Fruit fly (Drosophila melanogaster): ENCODE results near the gene CG42526.

CG42526 gene

dm6 chr3L:9447239-9447777, 12.1 kb upstream of the CG42526 start (continued):
- peak; percentile 59 for TF ChIP-seq pros (GFP tag; optimal IDR thresholded peaks at IDR 0.05)
- TF ChIP-seq CG33557 (GFP tag; optimal IDR thresholded peaks at IDR 0.05): no peak
- TF ChIP-seq Hand (GFP tag; optimal IDR thresholded peaks at IDR 0.05): no peak
- TF ChIP-seq sug (tag; optimal IDR thresholded peaks at IDR 0.05): peak; percentile 49
- peak; percentile 24 for TF ChIP-seq abd-A (tag; optimal IDR thresholded peaks at IDR 0.05)
- no peak for TF ChIP-seq ind (GFP tag; optimal IDR thresholded peaks at IDR 0.05)
- TF ChIP-seq pita (GFP tag; optimal IDR thresholded peaks at IDR 0.05): no peak
- TF ChIP-seq CG34376 (GFP tag; optimal IDR thresholded peaks at IDR 0.05): peak; percentile 79
- TF ChIP-seq caup (GFP tag; optimal IDR thresholded peaks at IDR 0.05; ENCODE audit: severe bottlenecking): peak; percentile 36
- TF ChIP-seq Dad (GFP tag; optimal IDR thresholded peaks at IDR 0.05): no peak
- TF ChIP-seq NK7.1 (GFP tag; optimal IDR thresholded peaks at IDR 0.05): no peak
- TF ChIP-seq MESR4 (GFP tag; optimal IDR thresholded peaks at IDR 0.05): peak; percentile 20
- peak; percentile 84 for TF ChIP-seq CG10959 (GFP tag; IDR thresholded peaks at IDR 0.05)
- TF ChIP-seq Drgx (GFP tag; IDR thresholded peaks at IDR 0.05): no peak
- peak; percentile 97 for TF ChIP-seq CG10431 (GFP tag; optimal IDR thresholded peaks at IDR 0.05)
- TF ChIP-seq D (optimal IDR thresholded peaks at IDR 0.05): peak; percentile 89
- no peak for TF ChIP-seq D (GFP tag; optimal IDR thresholded peaks at IDR 0.05)
- no peak for TF ChIP-seq CG6272 (GFP tag; IDR thresholded peaks at IDR 0.05)
- peak; percentile 55; the same call in 1 of the 2 replicates for TF ChIP-seq vvl (GFP tag; IDR thresholded peaks at IDR 0.05)
- no peak for TF ChIP-seq kni (GFP tag; optimal IDR thresholded peaks at IDR 0.05)
- peak; percentile 56; the same call in 1 of the 2 replicates for TF ChIP-seq crol (GFP tag; IDR thresholded peaks at IDR 0.05)
- peak; percentile 23 for TF ChIP-seq cad (GFP tag; optimal IDR thresholded peaks at IDR 0.05)
- TF ChIP-seq Scr (GFP tag; IDR thresholded peaks at IDR 0.05; ENCODE audit: partially characterized antibody): 0 out of 2 replicates have a peak, but pooled peaks have one; percentile 12
- TF ChIP-seq CG4360 (GFP tag; IDR thresholded peaks at IDR 0.05): peak; percentile 85
- peak; percentile 45 for TF ChIP-seq gro (GFP tag; optimal IDR thresholded peaks at IDR 0.05)
- TF ChIP-seq CG8290 (GFP tag; optimal IDR thresholded peaks at IDR 0.05): no peak
- TF ChIP-seq CG8290 (tag; optimal IDR thresholded peaks at IDR 0.05): peak in 1 of 2 experiments; percentile 20
- TF ChIP-seq Bgb (GFP tag; IDR thresholded peaks at IDR 0.05; ENCODE audit: partially characterized antibody): peak; percentile 10; the same call in 1 of the 2 replicates
- TF ChIP-seq fd96Cb (tag; optimal IDR thresholded peaks at IDR 0.05): no peak
- no peak for TF ChIP-seq dysf (GFP tag; IDR thresholded peaks at IDR 0.05)
- peak; percentile 21 for TF ChIP-seq HHEX (GFP tag; optimal IDR thresholded peaks at IDR 0.05)
- TF ChIP-seq CG9932 (GFP tag; IDR thresholded peaks at IDR 0.05): 0 out of 2 replicates have a peak, but pooled peaks have one; percentile 11

- TF ChIP-seq cas (GFP tag; IDR thresholded peaks at IDR 0.05) (no peak), gt (GFP tag; IDR thresholded peaks at IDR 0.05) (no peak), trem (tag; optimal IDR thresholded peaks at IDR 0.05) (peak; percentile 61), CG32532 (GFP tag; IDR thresholded peaks at IDR 0.05) (peak; percentile 47), Sry-β (GFP tag; optimal IDR thresholded peaks at IDR 0.05) (no peak), Dek (tag; optimal IDR thresholded peaks at IDR 0.05) (peak; percentile 39), CG1832 (GFP tag; optimal IDR thresholded peaks at IDR 0.05) (no peak), emc (GFP tag; optimal IDR thresholded peaks at IDR 0.05) (no peak), CG17385 (GFP tag; optimal IDR thresholded peaks at IDR 0.05) (peak; percentile 49), maf-S (GFP tag; optimal IDR thresholded peaks at IDR 0.05) (peak; percentile 2), CG16815 (GFP tag; optimal IDR thresholded peaks at IDR 0.05) (no peak), CG33557 (GFP tag; optimal IDR thresholded peaks at IDR 0.05) (no peak), CG11723 (GFP tag; optimal IDR thresholded peaks at IDR 0.05) (peak; percentile 13), Dip3 (GFP tag; optimal IDR thresholded peaks at IDR 0.05) (no peak), usp (GFP tag; optimal IDR thresholded peaks at IDR 0.05) (no peak), CG31388 (GFP tag; optimal IDR thresholded peaks at IDR 0.05) (no peak), wor (GFP tag; IDR thresholded peaks at IDR 0.05) (no peak), HLHmδ (GFP tag; optimal IDR thresholded peaks at IDR 0.05) (no peak), CG18764 (GFP tag; optimal IDR thresholded peaks at IDR 0.05) (no peak), ttk (GFP tag; IDR thresholded peaks at IDR 0.05) (peak; percentile 23; the same call in 1 of the 2 replicates), CG8765 (GFP tag; IDR thresholded peaks at IDR 0.05) (no peak)
Observed at dm6 chr3L:9446731-9447238, 11.6 kb upstream of the CG42526 start, which contains the start of gene CG3529. Gene CG3529, plus strand, starts transcription at chr3L:9446864.
